Worm (Caenorhabditis elegans): ENCODE data around the gene clec-4.

- TF ChIP-seq nhr-76 (tag; optimal IDR thresholded peaks at IDR 0.05) (no peak), sptf-1 (tag; optimal IDR thresholded peaks at IDR 0.05) (no peak), mab-5 (tag; optimal IDR thresholded peaks at IDR 0.05) (no peak), nhr-12 (tag; optimal IDR thresholded peaks at IDR 0.05) (no peak), unc-62 (GFP tag; optimal IDR thresholded peaks at IDR 0.05) (no peak), ztf-11 (tag; optimal IDR thresholded peaks at IDR 0.05) (no peak), elt-1 (tag; optimal IDR thresholded peaks at IDR 0.05; ENCODE audit: borderline replicate concordance, insufficient read depth) (no peak), hlh-1 (tag; optimal IDR thresholded peaks at IDR 0.05) (no peak)
Observed at ce11 chrII:12619288-12619687, 38.4 kb upstream of the clec-4 start, which contains the start of gene nspe-2.
